Worm (Caenorhabditis elegans) whole organism, L4/young adult: Measurements from ENCODE around the gene H03E18.2.

Source experiments
- dao-5 ChIP-seq: sonication (generic microtip); optimal IDR thresholded peaks from 2 replicates; lab custom pipeline; 2016; ENCODE audit warnings: missing genotype, missing genetic modification characterization, moderate library complexity, missing compliant biosample characterization
- him-1 ChIP-seq: sonication (generic microtip); optimal IDR thresholded peaks from 2 replicates; lab custom pipeline; 2016; ENCODE audit warnings: missing genotype, missing genetic modification reagents, missing genetic modification characterization, missing compliant biosample characterization

DNA sequence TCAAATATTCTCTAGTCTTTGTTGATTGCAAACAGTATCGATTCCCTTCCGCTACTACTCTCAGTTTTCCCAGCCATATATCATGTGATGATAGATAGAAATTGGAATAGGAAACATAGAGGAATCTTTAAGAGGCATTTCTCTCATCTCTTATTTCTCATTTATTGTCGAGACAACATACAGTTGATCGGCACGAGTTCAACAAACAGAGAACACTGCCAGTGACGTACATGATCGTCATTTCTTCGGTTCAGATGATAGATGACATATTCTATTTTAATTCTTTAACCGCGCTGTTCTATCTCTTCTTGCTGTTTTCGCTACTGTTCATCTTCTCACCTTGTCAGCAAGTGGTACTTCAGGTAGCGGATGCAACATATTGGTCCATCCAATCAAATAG, 45.2 kb downstream of the H03E18.2 start:
- TF ChIP-seq dao-5 (tag; lab: Kevin White, UChicago) (no peak), him-1 (tag; lab: Kevin White, UChicago) (no peak)
